Worm (Caenorhabditis elegans) whole organism, early embryonic: Measurements from ENCODE around the gene T14A8.2.

Experiments
- B0310.2 ChIP-seq: sonication (generic microtip); optimal IDR thresholded peaks from 2 replicates; lab custom pipeline; 2016; ENCODE audit warnings: mild to moderate bottlenecking, missing genetic modification characterization, missing compliant biosample characterization
- F13C5.2 ChIP-seq: sonication (generic microtip); optimal IDR thresholded peaks from 2 replicates; lab custom pipeline; 2017; ENCODE audit warnings: mild to moderate bottlenecking, missing genetic modification characterization, inconsistent platforms, missing compliant biosample characterization
- aly-1 ChIP-seq: sonication (generic microtip); optimal IDR thresholded peaks from 2 replicates; lab custom pipeline; 2016; ENCODE audit warnings: missing genetic modification characterization, missing compliant biosample characterization
- ama-1 ChIP-seq: fragments of 150-350 bp; optimal IDR thresholded peaks from 2 replicates; lab custom pipeline; 2014
- ceh-13 ChIP-seq: fragments of 200-800 bp; sonication (Bioruptor generic); optimal IDR thresholded peaks from 2 replicates; lab custom pipeline; 2018; ENCODE audit warnings: mild to moderate bottlenecking, missing genetic modification characterization, missing compliant biosample characterization
- ceh-36 ChIP-seq: sonication (generic microtip); optimal IDR thresholded peaks from 2 replicates; lab custom pipeline; 2016; ENCODE audit warnings: missing genetic modification characterization, inconsistent platforms, missing compliant biosample characterization
- ets-7 ChIP-seq: sonication (generic microtip); optimal IDR thresholded peaks from 2 replicates; lab custom pipeline; 2016; ENCODE audit warnings: missing genotype, missing genetic modification characterization, missing compliant biosample characterization
- flt-1 ChIP-seq: fragments of 200-800 bp; sonication (Bioruptor generic); IDR thresholded peaks from 2 replicates; pipeline ENCODE4 v1.3.6; 2022; ENCODE audit warnings: missing genetic modification characterization, missing compliant biosample characterization
- hmbx-1 ChIP-seq: sonication (generic microtip); optimal IDR thresholded peaks from 2 replicates; lab custom pipeline; 2016; ENCODE audit warnings: mild to moderate bottlenecking, missing genetic modification characterization, missing compliant biosample characterization
- hmg-4 ChIP-seq: fragments of 200-800 bp; sonication (Bioruptor generic); optimal IDR thresholded peaks from 2 replicates; lab custom pipeline; 2018; ENCODE audit warnings: mild to moderate bottlenecking, missing genetic modification characterization, missing compliant biosample characterization
- hnd-1 ChIP-seq: sonication (generic microtip); optimal IDR thresholded peaks from 2 replicates; lab custom pipeline; 2016; ENCODE audit warnings: missing genetic modification characterization, missing compliant biosample characterization
- pes-1 ChIP-seq: fragments of 200-800 bp; sonication (Bioruptor generic); IDR thresholded peaks from 2 replicates; pipeline ENCODE4 v1.3.6; 2022; ENCODE audit warnings: missing genetic modification reagents, missing genetic modification characterization, missing compliant biosample characterization
- scrt-1 ChIP-seq: fragments of 200-800 bp; sonication (Bioruptor generic); IDR thresholded peaks from 2 replicates; pipeline ENCODE4 v1.3.6; 2022; ENCODE audit warnings: missing genetic modification characterization, missing compliant biosample characterization
- sea-1 ChIP-seq: fragments of 200-800 bp; sonication (Bioruptor generic); conservative IDR thresholded peaks from 2 replicates; pipeline ENCODE4 v1.3.6; 2022; ENCODE audit warnings: missing genetic modification characterization, missing compliant biosample characterization
- tbx-11 ChIP-seq: fragments of 200-800 bp; sonication (Bioruptor generic); IDR thresholded peaks from 2 replicates; pipeline ENCODE4 v1.3.6; 2022; ENCODE audit warnings: missing genetic modification characterization, missing compliant biosample characterization
- tbx-37 ChIP-seq: fragments of 200-800 bp; sonication (Bioruptor generic); conservative IDR thresholded peaks from 2 replicates; pipeline ENCODE4 v1.3.6; 2022; ENCODE audit warnings: missing genetic modification reagents, missing genetic modification characterization, missing compliant biosample characterization
- tra-4 ChIP-seq: sonication (generic microtip); optimal IDR thresholded peaks from 2 replicates; lab custom pipeline; 2017; ENCODE audit warnings: missing genetic modification characterization, missing compliant biosample characterization

Gene T14A8.2

ce11 chrIV:7789521-7789949, 32.9 kb downstream of the T14A8.2 start, which contains the start of gene imp-3:
imp-3 (minus strand) TSS chrIV:7789613.
- TF ChIP-seq ama-1 (lab: Kevin White, UChicago) (peak; percentile 67), B0310.2 (tag; lab: Kevin White, UChicago) (no peak), tra-4 (no peak), sea-1 (0 out of 2 replicates have a peak, but pooled peaks have one; percentile 21), ets-7 (tag; lab: Kevin White, UChicago) (no peak)

ce11 chrIV:7785506-7786065, 36.8 kb downstream of the T14A8.2 start, which contains the start of gene tag-322:
tag-322 (minus strand) TSS chrIV:7785556.
- TF ChIP-seq pes-1 = no peak
- no peak for TF ChIP-seq scrt-1 (GFP tag; lab: Robert Waterston, UW)
- TF ChIP-seq hnd-1 (tag; lab: Kevin White, UChicago) = no peak
- TF ChIP-seq ama-1 (lab: Kevin White, UChicago) = no peak
- no peak for TF ChIP-seq ceh-36 (tag; lab: Kevin White, UChicago)
- TF ChIP-seq hmbx-1 = no peak
- TF ChIP-seq tbx-11 (GFP tag; lab: Robert Waterston, UW) = no peak
- TF ChIP-seq ets-7 (tag; lab: Kevin White, UChicago) = no peak
- TF ChIP-seq F13C5.2 (tag; lab: Kevin White, UChicago) = no peak
- no peak for TF ChIP-seq sea-1

ce11 chrIV:7783801-7784411, 38.5 kb downstream of the T14A8.2 start, which contains the start of gene tag-321:
tag-321 (minus strand) TSS chrIV:7783851.
- TF ChIP-seq tra-4 = no peak
- no peak for TF ChIP-seq ceh-36 (tag; lab: Kevin White, UChicago)
- no peak for TF ChIP-seq aly-1 (tag; lab: Kevin White, UChicago)
- no peak for TF ChIP-seq hnd-1 (tag; lab: Kevin White, UChicago)
- no peak for TF ChIP-seq ets-7 (tag; lab: Kevin White, UChicago)
- TF ChIP-seq ama-1 (lab: Kevin White, UChicago) = no peak
- no peak for TF ChIP-seq ceh-13 (GFP tag; lab: Kevin White, UChicago)
- TF ChIP-seq tbx-11 (GFP tag; lab: Robert Waterston, UW) = no peak
- TF ChIP-seq pes-1 = no peak
- TF ChIP-seq flt-1 (GFP tag; lab: Robert Waterston, UW) = no peak
- no peak for TF ChIP-seq scrt-1 (GFP tag; lab: Robert Waterston, UW)
- no peak for TF ChIP-seq tbx-37 (GFP tag; lab: Robert Waterston, UW)
- TF ChIP-seq F13C5.2 (tag; lab: Kevin White, UChicago) = no peak
- no peak for TF ChIP-seq B0310.2 (tag; lab: Kevin White, UChicago)
- no peak for TF ChIP-seq hmg-4
- no peak for TF ChIP-seq hmbx-1
- TF ChIP-seq sea-1 = no peak

ce11 chrIV:7782292-7782691, 40.1 kb downstream of the T14A8.2 start, which contains the start of gene sec-10:
sec-10 (minus strand) TSS chrIV:7782499.
- TF ChIP-seq aly-1 (tag; lab: Kevin White, UChicago) = no peak
- TF ChIP-seq scrt-1 (GFP tag; lab: Robert Waterston, UW) = no peak
- no peak for TF ChIP-seq sea-1
- TF ChIP-seq tra-4 = no peak
- no peak for TF ChIP-seq F13C5.2 (tag; lab: Kevin White, UChicago)
- TF ChIP-seq hmg-4 = no peak
- no peak for TF ChIP-seq ama-1 (lab: Kevin White, UChicago)
- no peak for TF ChIP-seq flt-1 (GFP tag; lab: Robert Waterston, UW)
- TF ChIP-seq ets-7 (tag; lab: Kevin White, UChicago) = no peak
- TF ChIP-seq pes-1 = no peak
- no peak for TF ChIP-seq B0310.2 (tag; lab: Kevin White, UChicago)
- no peak for TF ChIP-seq hnd-1 (tag; lab: Kevin White, UChicago)
- no peak for TF ChIP-seq ceh-36 (tag; lab: Kevin White, UChicago)
- no peak for TF ChIP-seq tbx-11 (GFP tag; lab: Robert Waterston, UW)
- no peak for TF ChIP-seq ceh-13 (GFP tag; lab: Kevin White, UChicago)
- TF ChIP-seq hmbx-1 = no peak
- no peak for TF ChIP-seq tbx-37 (GFP tag; lab: Robert Waterston, UW)

ce11 chrIV:7778865-7779264, 43.6 kb downstream of the T14A8.2 start, which contains the start of gene rpap-3:
rpap-3 (minus strand) TSS chrIV:7778965.
- TF ChIP-seq flt-1 (GFP tag; lab: Robert Waterston, UW) (no peak), tra-4 (no peak), ama-1 (lab: Kevin White, UChicago) (no peak), B0310.2 (tag; lab: Kevin White, UChicago) (no peak), pes-1 (no peak), hmbx-1 (no peak), aly-1 (tag; lab: Kevin White, UChicago) (no peak), F13C5.2 (tag; lab: Kevin White, UChicago) (no peak), hnd-1 (tag; lab: Kevin White, UChicago) (no peak), tbx-11 (GFP tag; lab: Robert Waterston, UW) (no peak), ceh-13 (GFP tag; lab: Kevin White, UChicago) (no peak), scrt-1 (GFP tag; lab: Robert Waterston, UW) (no peak), hmg-4 (no peak), tbx-37 (GFP tag; lab: Robert Waterston, UW) (no peak), ets-7 (tag; lab: Kevin White, UChicago) (no peak), ceh-36 (tag; lab: Kevin White, UChicago) (no peak), sea-1 (no peak)

ce11 chrIV:7775725-7776124, 46.7 kb downstream of the T14A8.2 start, which contains the start of gene swd-2.1:
swd-2.1 (plus strand) TSS chrIV:7776025.
- TF ChIP-seq F13C5.2 (tag; lab: Kevin White, UChicago) (no peak), sea-1 (no peak), ets-7 (tag; lab: Kevin White, UChicago) (no peak), scrt-1 (GFP tag; lab: Robert Waterston, UW) (no peak), ceh-13 (GFP tag; lab: Kevin White, UChicago) (no peak), flt-1 (GFP tag; lab: Robert Waterston, UW) (no peak), B0310.2 (tag; lab: Kevin White, UChicago) (no peak), pes-1 (no peak), ceh-36 (tag; lab: Kevin White, UChicago) (no peak), hmbx-1 (no peak), tra-4 (no peak), hnd-1 (tag; lab: Kevin White, UChicago) (no peak), tbx-37 (GFP tag; lab: Robert Waterston, UW) (no peak)
